Worm (Caenorhabditis elegans) whole organism, L4 larva: ENCODE results near the gene F13E9.15.
A peak's percentile ranks its signal among the peaks of the same experiment; 100 is the strongest.

Source experiments
- F10B5.3 ChIP-seq: sonication (generic microtip); optimal IDR thresholded peaks from 2 replicates; lab custom pipeline; 2016; ENCODE audit warnings: mild to moderate bottlenecking, missing genetic modification characterization, missing compliant biosample characterization
- F44E2.7 ChIP-seq: fragments of 200-800 bp; sonication (Bioruptor generic); IDR thresholded peaks from 2 replicates; pipeline ENCODE4 v2.1.2; 2022; ENCODE audit warnings: missing genetic modification characterization, missing compliant biosample characterization
- Y75B8A.6 ChIP-seq: fragments of 200-800 bp; sonication (Bioruptor generic); IDR thresholded peaks from 2 replicates; pipeline ENCODE4 v1.3.6; 2022; ENCODE audit warnings: missing genetic modification reagents, missing genetic modification characterization, missing compliant biosample characterization
- ZK337.2 ChIP-seq: fragments of 200-800 bp; sonication (Bioruptor generic); IDR thresholded peaks from 2 replicates; pipeline ENCODE4 v1.3.6; 2022; ENCODE audit warnings: missing genetic modification reagents, missing genetic modification characterization, missing compliant biosample characterization
- ZK546.5 ChIP-seq, 2 experiments: sonication (generic microtip); optimal IDR thresholded peaks; 2 replicates each; lab custom pipeline; 2017; ENCODE audit warnings: missing biosample characterization in 2 of 2, missing genetic modification characterization in 2 of 2
- aha-1 ChIP-seq: fragments of 150-350 bp; peaks from one replicate; lab custom pipeline; 2014; ENCODE audit warnings: missing biosample characterization, missing genetic modification characterization
- aly-2 ChIP-seq: sonication (generic microtip); optimal IDR thresholded peaks from 2 replicates; lab custom pipeline; 2018; ENCODE audit warnings: missing biosample characterization, missing genetic modification characterization
- ceh-20 ChIP-seq: fragments of 200-800 bp; sonication (Bioruptor generic); IDR thresholded peaks from 2 replicates; pipeline ENCODE4 v1.3.6; 2022; ENCODE audit warnings: missing genetic modification reagents, missing genetic modification characterization, missing compliant biosample characterization
- cey-2 ChIP-seq: sonication (generic microtip); optimal IDR thresholded peaks from 3 replicates; lab custom pipeline; 2017; ENCODE audit warnings: missing genetic modification characterization, mild to moderate bottlenecking, missing compliant biosample characterization, antibody characterized with exemption, borderline replicate concordance; ENCODE audit not compliant: insufficient read depth
- daf-16 ChIP-seq, 3 experiments: sonication (generic microtip); optimal IDR thresholded peaks; 2 replicates each; lab custom pipeline; 2016 to 2017; ENCODE audit warnings: missing genetic modification characterization in 3 of 3, missing genetic modification reagents in 3 of 3, mild to moderate bottlenecking in 2 of 3, missing compliant biosample characterization in 2 of 3, missing biosample characterization in 1 of 3, moderate library complexity in 1 of 3
- dpl-1 ChIP-seq: fragments of 150-350 bp; optimal IDR thresholded peaks from 2 replicates; lab custom pipeline; 2014; ENCODE audit warnings: missing biosample characterization, missing genetic modification reagents, missing genetic modification characterization
- dve-1 ChIP-seq: sonication (generic microtip); optimal IDR thresholded peaks from 2 replicates; lab custom pipeline; 2017; ENCODE audit warnings: antibody characterized with exemption, mild to moderate bottlenecking, missing genetic modification characterization, missing compliant biosample characterization; ENCODE audit not compliant: insufficient read depth
- fos-1 ChIP-seq: fragments of 150-350 bp; optimal IDR thresholded peaks from 2 replicates; lab custom pipeline; 2014; ENCODE audit warnings: missing biosample characterization, missing genetic modification characterization
- gei-8 ChIP-seq: fragments of 200-800 bp; sonication (Bioruptor generic); optimal IDR thresholded peaks from 2 replicates; lab custom pipeline; 2018; ENCODE audit warnings: mild to moderate bottlenecking, missing genetic modification characterization, missing compliant biosample characterization
- hlh-11 ChIP-seq: fragments of 200-800 bp; sonication (Bioruptor generic); optimal IDR thresholded peaks from 2 replicates; lab custom pipeline; 2018; ENCODE audit warnings: mild to moderate bottlenecking, missing genetic modification characterization, missing compliant biosample characterization
- hlh-30 ChIP-seq: sonication (generic microtip); optimal IDR thresholded peaks from 2 replicates; lab custom pipeline; 2017; ENCODE audit warnings: antibody characterized with exemption, mild to moderate bottlenecking, missing genetic modification characterization, missing compliant biosample characterization; ENCODE audit not compliant: insufficient read depth
- lin-13 ChIP-seq: fragments of 150-350 bp; optimal IDR thresholded peaks from 2 replicates; lab custom pipeline; 2014; ENCODE audit warnings: missing biosample characterization, missing genetic modification reagents, missing genetic modification characterization
- lsy-2 ChIP-seq, 2 experiments: fragments of 150-350 bp in 1 of 2; sonication (generic microtip) in 1 of 2; optimal IDR thresholded peaks; 2 replicates each; lab custom pipeline; 2014 to 2017; ENCODE audit warnings: missing biosample characterization in 2 of 2, missing genetic modification characterization in 2 of 2
- mdl-1 ChIP-seq, 2 experiments: fragments of 150-350 bp in 1 of 2; sonication (generic microtip) in 1 of 2; optimal IDR thresholded peaks; 2 replicates each; lab custom pipeline; 2014 to 2017; ENCODE audit warnings: missing biosample characterization in 2 of 2, missing genetic modification characterization in 2 of 2
- mdt-29 ChIP-seq: fragments of 200-800 bp; sonication (Bioruptor generic); IDR thresholded peaks from 2 replicates; pipeline ENCODE4 v1.3.6; 2022; ENCODE audit warnings: missing genetic modification reagents, missing genetic modification characterization, missing compliant biosample characterization
- mep-1 ChIP-seq: fragments of 150-350 bp; sonication (generic microtip); optimal IDR thresholded peaks from 3 replicates; lab custom pipeline; 2014; ENCODE audit warnings: missing biosample characterization, missing genetic modification characterization
- mes-2 ChIP-seq: sonication (generic microtip); optimal IDR thresholded peaks from 2 replicates; lab custom pipeline; 2016; ENCODE audit warnings: missing genotype, mild to moderate bottlenecking, missing genetic modification characterization, missing compliant biosample characterization; ENCODE audit not compliant: poor library complexity, severe bottlenecking
- nhr-28 ChIP-seq: fragments of 150-350 bp; optimal IDR thresholded peaks from 2 replicates; lab custom pipeline; 2014; ENCODE audit warnings: missing biosample characterization, missing genetic modification characterization
- nhr-42 ChIP-seq: fragments of 200-800 bp; sonication (Bioruptor generic); IDR thresholded peaks from 2 replicates; pipeline ENCODE4 v1.3.6; 2022; ENCODE audit warnings: missing genetic modification characterization, missing compliant biosample characterization
- nhr-48 ChIP-seq: sonication (generic microtip); optimal IDR thresholded peaks from 2 replicates; lab custom pipeline; 2016; ENCODE audit warnings: mild to moderate bottlenecking, missing genetic modification characterization, missing compliant biosample characterization
- nhr-6 ChIP-seq: fragments of 150-350 bp; optimal IDR thresholded peaks from 2 replicates; lab custom pipeline; 2014; ENCODE audit warnings: missing biosample characterization, missing genetic modification characterization
- nhr-76 ChIP-seq: fragments of 150-350 bp; optimal IDR thresholded peaks from 2 replicates; lab custom pipeline; 2014; ENCODE audit warnings: missing biosample characterization, missing genetic modification characterization
- pha-4 ChIP-seq, 2 experiments: fragments of 150-350 bp in 1 of 2; fragments of 200-800 bp in 1 of 2; sonication (Bioruptor generic) in 1 of 2; IDR thresholded peaks in 1 of 2; optimal IDR thresholded peaks in 1 of 2; 2 replicates each; pipeline versions ENCODE4 v1.3.6 to Lab custom; 2014 to 2022; ENCODE audit warnings: missing genetic modification characterization in 2 of 2, missing genetic modification reagents in 2 of 2, missing biosample characterization in 1 of 2, missing compliant biosample characterization in 1 of 2
- tag-97 ChIP-seq: fragments of 200-800 bp; sonication (Bioruptor generic); IDR thresholded peaks from 2 replicates; pipeline ENCODE4 v1.3.6; 2022; ENCODE audit warnings: missing genetic modification characterization, missing compliant biosample characterization
- unc-39 ChIP-seq: sonication (generic microtip); optimal IDR thresholded peaks from 2 replicates; lab custom pipeline; 2017; ENCODE audit warnings: missing biosample characterization, missing genetic modification characterization
- vab-7 ChIP-seq: fragments of 200-800 bp; sonication (Bioruptor generic); IDR thresholded peaks from 2 replicates; pipeline ENCODE4 v1.3.6; 2022; ENCODE audit warnings: missing genetic modification reagents, missing genetic modification characterization, missing compliant biosample characterization
- zip-11 ChIP-seq: fragments of 200-800 bp; sonication (Bioruptor generic); IDR thresholded peaks from 2 replicates; pipeline ENCODE4 v1.3.6; 2022; ENCODE audit warnings: missing genetic modification characterization, missing compliant biosample characterization

The F13E9.15 gene

DNA sequence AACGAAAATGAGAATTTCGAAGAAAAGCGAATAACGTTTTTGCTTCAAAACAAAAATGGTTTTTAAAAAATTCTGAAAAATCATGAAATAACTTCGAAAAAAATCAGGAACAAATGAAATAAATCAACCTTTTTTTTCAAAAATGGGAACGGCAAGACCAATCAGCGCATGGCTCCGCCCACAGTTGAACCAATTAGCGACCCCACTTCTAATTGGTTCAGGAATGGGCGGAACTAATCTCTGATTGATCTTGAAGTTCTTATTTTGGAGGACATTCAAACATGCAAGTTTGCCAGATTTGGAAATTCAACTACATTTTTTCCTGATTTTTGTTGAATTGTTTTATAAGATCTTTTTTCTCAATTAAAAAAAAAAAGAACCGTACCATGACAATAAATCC is 33.7 kb downstream of the F13E9.15 start:
- TF ChIP-seq F44E2.7 (GFP tag; lab: Robert Waterston, UW), result no peak
- TF ChIP-seq fos-1, result no peak
- no peak for TF ChIP-seq ceh-20 (GFP tag; lab: Robert Waterston, UW)
- no peak for TF ChIP-seq lin-13 (GFP tag; lab: Kevin White, UChicago)
- TF ChIP-seq daf-16 (GFP tag; optimal IDR thresholded peaks at IDR 0.05; lab: Kevin White, UChicago), result no peak
- no peak for TF ChIP-seq daf-16 (tag; optimal IDR thresholded peaks at IDR 0.05; lab: Kevin White, UChicago)
- no peak for TF ChIP-seq unc-39 (tag; lab: Kevin White, UChicago)
- no peak for TF ChIP-seq dpl-1 (GFP tag; lab: Kevin White, UChicago)
- TF ChIP-seq F10B5.3 (tag; lab: Kevin White, UChicago), result no peak
- TF ChIP-seq ZK337.2 (GFP tag; lab: Robert Waterston, UW), result no peak
- no peak for TF ChIP-seq Y75B8A.6 (GFP tag; lab: Robert Waterston, UW)
- no peak for TF ChIP-seq mdl-1 (tag; optimal IDR thresholded peaks at IDR 0.05; lab: Kevin White, UChicago)
- no peak for TF ChIP-seq vab-7 (GFP tag; lab: Robert Waterston, UW)
- no peak for TF ChIP-seq cey-2 (tag; lab: Kevin White, UChicago)
- TF ChIP-seq zip-11 (GFP tag; lab: Robert Waterston, UW), result no peak
- no peak for TF ChIP-seq aly-2 (tag; lab: Kevin White, UChicago)

ce11 chrIV:10855049-10855448 is 34.6 kb downstream of the F13E9.15 start, which contains the start of gene T11G6.3:
TSS of gene T11G6.3 (minus strand) at chrIV:10855237.
- TF ChIP-seq cey-2 (tag; lab: Kevin White, UChicago), result peak; percentile 4
- peak; percentile 28 for TF ChIP-seq nhr-28 (tag; lab: Kevin White, UChicago)
- peak; percentile 91 for TF ChIP-seq aha-1 (tag; lab: Kevin White, UChicago)
- TF ChIP-seq mdt-29 (GFP tag; lab: Robert Waterston, UW), result no peak
- no peak for TF ChIP-seq nhr-48 (tag; lab: Kevin White, UChicago)
- TF ChIP-seq hlh-11 (tag; lab: Kevin White, UChicago), result peak; percentile 6
- TF ChIP-seq nhr-76, result peak; percentile 13

ce11 chrIV:10854042-10854441 is 35.6 kb downstream of the F13E9.15 start:
- peak; percentile 53 for TF ChIP-seq aha-1 (tag; lab: Kevin White, UChicago)
- no peak for TF ChIP-seq hlh-30 (tag; lab: Kevin White, UChicago)
- no peak for TF ChIP-seq tag-97 (GFP tag; lab: Robert Waterston, UW)
- TF ChIP-seq nhr-42 (GFP tag; lab: Robert Waterston, UW), result no peak
- TF ChIP-seq, all 104 proteins: peak for 1

DNA sequence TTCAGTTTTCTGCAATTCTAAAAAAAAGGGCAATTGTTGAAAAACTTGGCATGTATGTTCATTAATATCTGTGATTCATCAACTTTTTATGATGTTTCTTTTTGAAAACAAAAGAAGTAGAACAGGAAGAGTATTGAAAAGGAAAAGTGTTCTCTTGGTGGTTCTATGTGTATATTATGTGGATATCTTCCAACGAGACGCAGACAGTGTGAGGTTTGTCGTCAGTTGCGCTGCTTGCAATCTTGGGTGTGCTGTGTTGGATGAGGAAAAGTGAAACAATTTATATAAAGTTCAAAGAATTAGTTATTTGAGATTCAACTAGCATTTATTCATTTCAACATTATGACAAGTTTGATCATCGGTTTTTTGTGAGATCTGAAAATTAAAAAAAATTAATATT is 37.3 kb downstream of the F13E9.15 start:
- peak in 1 of 2 experiments; percentile 45 for TF ChIP-seq mdl-1 (tag; optimal IDR thresholded peaks at IDR 0.05; lab: Kevin White, UChicago)
- TF ChIP-seq pha-4 (GFP tag; IDR thresholded peaks at IDR 0.05; lab: Robert Waterston, UW), result no peak
- peak; percentile 19 for TF ChIP-seq pha-4 (tag; optimal IDR thresholded peaks at IDR 0.05; lab: Kevin White, UChicago)
- TF ChIP-seq mes-2 (tag; lab: Kevin White, UChicago), result peak; percentile 3
- TF ChIP-seq ZK546.5 (tag; optimal IDR thresholded peaks at IDR 0.05; lab: Kevin White, UChicago), result no peak
- TF ChIP-seq ZK337.2 (GFP tag; lab: Robert Waterston, UW), result no peak
- no peak for TF ChIP-seq daf-16 (GFP tag; optimal IDR thresholded peaks at IDR 0.05; lab: Kevin White, UChicago)
- TF ChIP-seq daf-16 (tag; optimal IDR thresholded peaks at IDR 0.05; lab: Kevin White, UChicago), result peak; percentile 35
- TF ChIP-seq dve-1 (tag; lab: Kevin White, UChicago), result peak; percentile 42
- TF ChIP-seq nhr-28 (tag; lab: Kevin White, UChicago), result peak; percentile 44
- peak; percentile 42 for TF ChIP-seq mep-1
- no peak for TF ChIP-seq zip-11 (GFP tag; lab: Robert Waterston, UW)
- peak; percentile 26 for TF ChIP-seq nhr-6 (tag; lab: Kevin White, UChicago)
- no peak for TF ChIP-seq gei-8 (GFP tag; lab: Kevin White, UChicago)
- TF ChIP-seq hlh-11 (tag; lab: Kevin White, UChicago), result peak; percentile 12
- TF ChIP-seq lsy-2 (tag; optimal IDR thresholded peaks at IDR 0.05; lab: Kevin White, UChicago), result peak in 1 of 2 experiments; percentile 57
- TF ChIP-seq hlh-30 (tag; lab: Kevin White, UChicago), result peak; percentile 4
